Worm (Caenorhabditis elegans) whole organism, mixed stage, embryonic: Measurements from ENCODE around the gene mtx-2.

ENCODE experiments used
- M03D4.4 ChIP-seq: sonication (generic microtip); optimal IDR thresholded peaks from 2 replicates; lab custom pipeline; 2017; ENCODE audit warnings: mild to moderate bottlenecking, missing genetic modification characterization, missing compliant biosample characterization
- bed-3 ChIP-seq: fragments of 200-800 bp; sonication (Bioruptor generic); optimal IDR thresholded peaks from 3 replicates; lab custom pipeline; 2018; ENCODE audit warnings: mild to moderate bottlenecking, missing genetic modification characterization, moderate library complexity, missing compliant biosample characterization
- blmp-1 ChIP-seq: fragments of 150-350 bp; optimal IDR thresholded peaks from 2 replicates; lab custom pipeline; 2014; ENCODE audit warnings: missing biosample characterization, missing genetic modification characterization
- ceh-39 ChIP-seq: fragments of 150-350 bp; optimal IDR thresholded peaks from 2 replicates; lab custom pipeline; 2014; ENCODE audit warnings: missing biosample characterization, missing genetic modification characterization
- ceh-43 ChIP-seq: fragments of 200-800 bp; sonication (Bioruptor generic); optimal IDR thresholded peaks from 2 replicates; lab custom pipeline; 2018; ENCODE audit warnings: mild to moderate bottlenecking, missing genetic modification characterization, moderate library complexity, missing compliant biosample characterization
- ceh-83 ChIP-seq: fragments of 200-800 bp; sonication (Bioruptor generic); optimal IDR thresholded peaks from 2 replicates; lab custom pipeline; 2018; ENCODE audit warnings: mild to moderate bottlenecking, missing genetic modification characterization, missing compliant biosample characterization
- ces-1 ChIP-seq: fragments of 150-350 bp; optimal IDR thresholded peaks from 2 replicates; lab custom pipeline; 2014; ENCODE audit warnings: missing biosample characterization, missing genetic modification reagents, missing genetic modification characterization
- cnd-1 ChIP-seq: fragments of 200-800 bp; sonication (Bioruptor generic); optimal IDR thresholded peaks from 2 replicates; lab custom pipeline; 2018; ENCODE audit warnings: mild to moderate bottlenecking, missing genetic modification characterization, missing compliant biosample characterization
- drap-1 ChIP-seq: fragments of 200-800 bp; sonication (Bioruptor generic); optimal IDR thresholded peaks from 3 replicates; lab custom pipeline; 2018; ENCODE audit warnings: mild to moderate bottlenecking, missing genetic modification characterization, missing compliant biosample characterization
- elt-1 ChIP-seq: sonication (generic microtip); optimal IDR thresholded peaks from 2 replicates; lab custom pipeline; 2017; ENCODE audit warnings: missing genetic modification characterization, mild to moderate bottlenecking, missing compliant biosample characterization, antibody characterized with exemption, moderate library complexity, borderline replicate concordance; ENCODE audit not compliant: insufficient read depth
- elt-3 ChIP-seq: fragments of 150-350 bp; optimal IDR thresholded peaks from 2 replicates; lab custom pipeline; 2014; ENCODE audit warnings: missing biosample characterization, missing genetic modification characterization
- flh-1 ChIP-seq: fragments of 200-800 bp; sonication (Bioruptor generic); optimal IDR thresholded peaks from 2 replicates; lab custom pipeline; 2018; ENCODE audit warnings: mild to moderate bottlenecking, missing genetic modification characterization, moderate library complexity, missing compliant biosample characterization
- hlh-1 ChIP-seq: fragments of 150-350 bp; optimal IDR thresholded peaks from 2 replicates; lab custom pipeline; 2014; ENCODE audit warnings: missing biosample characterization, missing genetic modification reagents, missing genetic modification characterization
- lin-13 ChIP-seq: fragments of 150-350 bp; optimal IDR thresholded peaks from 2 replicates; lab custom pipeline; 2014; ENCODE audit warnings: missing biosample characterization, missing genetic modification characterization
- lin-32 ChIP-seq: fragments of 200-800 bp; sonication (Bioruptor generic); optimal IDR thresholded peaks from 2 replicates; lab custom pipeline; 2018; ENCODE audit warnings: mild to moderate bottlenecking, missing genetic modification characterization, missing compliant biosample characterization
- lsy-2 ChIP-seq: fragments of 150-350 bp; optimal IDR thresholded peaks from 2 replicates; lab custom pipeline; 2014; ENCODE audit warnings: missing biosample characterization, missing genetic modification characterization
- mab-5 ChIP-seq: fragments of 150-350 bp; optimal IDR thresholded peaks from 2 replicates; lab custom pipeline; 2014; ENCODE audit warnings: missing biosample characterization, missing genetic modification characterization
- mep-1 ChIP-seq: fragments of 150-350 bp; optimal IDR thresholded peaks from 2 replicates; lab custom pipeline; 2017; ENCODE audit warnings: missing biosample characterization, missing genetic modification reagents, missing genetic modification characterization, inconsistent platforms
- mls-2 ChIP-seq: sonication (generic microtip); optimal IDR thresholded peaks from 2 replicates; lab custom pipeline; 2016; ENCODE audit warnings: mild to moderate bottlenecking, missing genetic modification characterization, moderate library complexity, missing compliant biosample characterization
- nhr-12 ChIP-seq: fragments of 150-350 bp; optimal IDR thresholded peaks from 2 replicates; lab custom pipeline; 2014; ENCODE audit warnings: missing biosample characterization, missing genetic modification characterization
- nhr-2 ChIP-seq: fragments of 150-350 bp; optimal IDR thresholded peaks from 2 replicates; lab custom pipeline; 2014; ENCODE audit warnings: missing biosample characterization, missing genetic modification characterization
- nhr-237 ChIP-seq: fragments of 150-350 bp; optimal IDR thresholded peaks from 2 replicates; lab custom pipeline; 2014; ENCODE audit warnings: missing biosample characterization, missing genetic modification characterization
- nhr-28 ChIP-seq: fragments of 150-350 bp; optimal IDR thresholded peaks from 2 replicates; lab custom pipeline; 2014; ENCODE audit warnings: missing biosample characterization, missing genetic modification characterization
- nhr-76 ChIP-seq: sonication (generic microtip); optimal IDR thresholded peaks from 2 replicates; lab custom pipeline; 2017; ENCODE audit warnings: missing biosample characterization, missing genetic modification characterization
- pha-4 ChIP-seq: fragments of 150-350 bp; optimal IDR thresholded peaks from 2 replicates; lab custom pipeline; 2018; ENCODE audit warnings: missing biosample characterization, missing genetic modification reagents, missing genetic modification characterization
- sem-2 ChIP-seq: fragments of 200-800 bp; sonication (Bioruptor generic); optimal IDR thresholded peaks from 2 replicates; lab custom pipeline; 2018; ENCODE audit warnings: mild to moderate bottlenecking, missing genetic modification characterization, missing compliant biosample characterization
- snpc-4 ChIP-seq: fragments of 150-350 bp; optimal IDR thresholded peaks from 2 replicates; lab custom pipeline; 2014; ENCODE audit warnings: missing biosample characterization, missing genetic modification characterization
- sptf-1 ChIP-seq: sonication (generic microtip); optimal IDR thresholded peaks from 2 replicates; lab custom pipeline; 2017; ENCODE audit warnings: mild to moderate bottlenecking, missing genetic modification characterization, moderate library complexity, missing compliant biosample characterization
- tbx-8 ChIP-seq: fragments of 200-800 bp; sonication (Bioruptor generic); optimal IDR thresholded peaks from 2 replicates; lab custom pipeline; 2018; ENCODE audit warnings: mild to moderate bottlenecking, missing genetic modification characterization, moderate library complexity, missing compliant biosample characterization
- unc-120 ChIP-seq: sonication (generic microtip); optimal IDR thresholded peaks from 2 replicates; lab custom pipeline; 2017; ENCODE audit warnings: missing genetic modification characterization, missing compliant biosample characterization; ENCODE audit not compliant: poor library complexity, severe bottlenecking
- unc-39 ChIP-seq: fragments of 150-350 bp; optimal IDR thresholded peaks from 2 replicates; lab custom pipeline; 2014; ENCODE audit warnings: missing biosample characterization, missing genetic modification characterization
- unc-62 ChIP-seq: fragments of 150-350 bp; optimal IDR thresholded peaks from 2 replicates; lab custom pipeline; 2014; ENCODE audit warnings: missing biosample characterization, missing genetic modification reagents, missing genetic modification characterization
- zip-8 ChIP-seq: fragments of 150-350 bp; optimal IDR thresholded peaks from 2 replicates; lab custom pipeline; 2014; ENCODE audit warnings: missing biosample characterization, missing genetic modification characterization
- ztf-11 ChIP-seq: fragments of 150-350 bp; optimal IDR thresholded peaks from 2 replicates; lab custom pipeline; 2014; ENCODE audit warnings: missing biosample characterization, missing genetic modification characterization

The mtx-2 gene

ce11 chrIII:7729062-7729461 lies 34.3 kb downstream of the mtx-2 start:
- TF ChIP-seq unc-62 (no peak), mep-1 (tag; lab: Kevin White, UChicago) (no peak), unc-120 (no peak)

ce11 chrIII:7728494-7728893 lies 34.9 kb downstream of the mtx-2 start:
- TF ChIP-seq mab-5 (tag; lab: Kevin White, UChicago) (no peak), unc-39 (tag; lab: Kevin White, UChicago) (no peak), snpc-4 (tag; lab: Kevin White, UChicago) (no peak), nhr-237 (no peak), ces-1 (no peak), M03D4.4 (peak; percentile 33), tbx-8 (GFP tag; lab: Kevin White, UChicago) (no peak), ceh-39 (tag; lab: Kevin White, UChicago) (no peak), hlh-1 (peak; percentile 67), sptf-1 (tag; lab: Kevin White, UChicago) (no peak), ceh-83 (no peak), sem-2 (GFP tag; lab: Kevin White, UChicago) (no peak), lin-13 (no peak), mls-2 (tag; lab: Kevin White, UChicago) (no peak), lsy-2 (no peak), nhr-2 (tag; lab: Kevin White, UChicago) (no peak), elt-3 (no peak), blmp-1 (tag; lab: Kevin White, UChicago) (peak; percentile 38), nhr-12 (no peak), ztf-11 (tag; lab: Kevin White, UChicago) (no peak), cnd-1 (no peak), nhr-76 (tag; lab: Kevin White, UChicago) (no peak), flh-1 (no peak), unc-120 (peak; percentile 74), bed-3 (no peak), lin-32 (GFP tag; lab: Kevin White, UChicago) (no peak), unc-62 (peak; percentile 47), pha-4 (peak; percentile 49), zip-8 (tag; lab: Kevin White, UChicago) (no peak), mep-1 (tag; lab: Kevin White, UChicago) (no peak), ceh-43 (GFP tag; lab: Kevin White, UChicago) (no peak), drap-1 (GFP tag; lab: Kevin White, UChicago) (no peak)

ce11 chrIII:7726500-7726899 lies 36.9 kb downstream of the mtx-2 start:
- TF ChIP-seq elt-3, result no peak
- no peak for TF ChIP-seq zip-8 (tag; lab: Kevin White, UChicago)
- TF ChIP-seq unc-62, result no peak
- TF ChIP-seq unc-120, result no peak
- TF ChIP-seq hlh-1, result no peak
- TF ChIP-seq snpc-4 (tag; lab: Kevin White, UChicago), result no peak
- TF ChIP-seq ces-1, result no peak
- no peak for TF ChIP-seq blmp-1 (tag; lab: Kevin White, UChicago)
- TF ChIP-seq sem-2 (GFP tag; lab: Kevin White, UChicago), result no peak
- TF ChIP-seq mls-2 (tag; lab: Kevin White, UChicago), result no peak
- no peak for TF ChIP-seq drap-1 (GFP tag; lab: Kevin White, UChicago)
- no peak for TF ChIP-seq ztf-11 (tag; lab: Kevin White, UChicago)
- TF ChIP-seq lin-13, result no peak

- TF ChIP-seq tbx-8 (GFP tag; lab: Kevin White, UChicago) (no peak), sem-2 (GFP tag; lab: Kevin White, UChicago) (no peak), unc-120 (no peak), drap-1 (GFP tag; lab: Kevin White, UChicago) (no peak), nhr-28 (no peak), mls-2 (tag; lab: Kevin White, UChicago) (no peak), ceh-43 (GFP tag; lab: Kevin White, UChicago) (no peak), ceh-83 (no peak), nhr-2 (tag; lab: Kevin White, UChicago) (peak; percentile 56), lsy-2 (peak; percentile 27), zip-8 (tag; lab: Kevin White, UChicago) (peak; percentile 25), ces-1 (peak; percentile 70), hlh-1 (no peak), ztf-11 (tag; lab: Kevin White, UChicago) (no peak), elt-1 (no peak)
These were observed 37.7 kb downstream of the mtx-2 start for ce11 chrIII:7725483-7726250.
